Worm (Caenorhabditis elegans): ENCODE results near the gene fat-7.

- TF ChIP-seq ceh-36 (tag; optimal IDR thresholded peaks at IDR 0.05) (no peak), sea-1 (GFP tag; conservative IDR thresholded peaks at IDR 0.05) (no peak)
Observed at ce11 chrV:7150570-7150969, 2.4 kb downstream of the fat-7 start, which contains the start of gene F10D2.8.

Measured in whole organism, early embryonic.